Fruit fly (Drosophila melanogaster): ENCODE results near the gene tsg.

tsg gene

dm6 chrX:12028825-12029514, 40.2 kb upstream of the tsg start, which contains the start of gene Usp7 (continued):
- TF ChIP-seq fd96Cb (tag; optimal IDR thresholded peaks at IDR 0.05) (no peak), ERR (GFP tag; optimal IDR thresholded peaks at IDR 0.05) (no peak), CG3838 (GFP tag; optimal IDR thresholded peaks at IDR 0.05) (no peak), CG1233 (GFP tag; optimal IDR thresholded peaks at IDR 0.05) (no peak), Rx (GFP tag; IDR thresholded peaks at IDR 0.05) (peak; percentile 15; the same call in 1 of the 2 replicates), nerfin-2 (GFP tag; IDR thresholded peaks at IDR 0.05; ENCODE audit: partially characterized antibody) (peak; percentile 84), CG32767 (GFP tag; IDR thresholded peaks at IDR 0.05) (no peak), eve (GFP tag; optimal IDR thresholded peaks at IDR 0.05) (no peak), gem (tag; optimal IDR thresholded peaks at IDR 0.05) (no peak), CG2875 (GFP tag; optimal IDR thresholded peaks at IDR 0.05) (no peak), sens-2 (GFP tag; IDR thresholded peaks at IDR 0.05) (no peak), Fer3 (tag; optimal IDR thresholded peaks at IDR 0.05) (no peak), CG17186 (GFP tag; optimal IDR thresholded peaks at IDR 0.05) (peak; percentile 42), CG15479 (GFP tag; optimal IDR thresholded peaks at IDR 0.05) (no peak), sug (tag; optimal IDR thresholded peaks at IDR 0.05) (peak; percentile 13), dmrt11E (tag; optimal IDR thresholded peaks at IDR 0.05) (no peak), Ptx1 (GFP tag; IDR thresholded peaks at IDR 0.05) (no peak), CG13424 (tag; optimal IDR thresholded peaks at IDR 0.05) (no peak), tll (GFP tag; optimal IDR thresholded peaks at IDR 0.05) (no peak), CG15601 (tag; optimal IDR thresholded peaks at IDR 0.05) (peak; percentile 52), nau (GFP tag; optimal IDR thresholded peaks at IDR 0.05) (no peak), NFAT (GFP tag; IDR thresholded peaks at IDR 0.05) (no peak), gsb-n (tag; optimal IDR thresholded peaks at IDR 0.05) (no peak), Antp (GFP tag; optimal IDR thresholded peaks at IDR 0.05) (no peak), ATbp (GFP tag; optimal IDR thresholded peaks at IDR 0.05) (no peak), E2f2 (GFP tag; IDR thresholded peaks at IDR 0.05) (peak; percentile 73), CG8089 (GFP tag; optimal IDR thresholded peaks at IDR 0.05) (no peak), CG12299 (tag; optimal IDR thresholded peaks at IDR 0.05) (no peak), Max (GFP tag; optimal IDR thresholded peaks at IDR 0.05) (peak; percentile 17), BEAF-32 (GFP tag; optimal IDR thresholded peaks at IDR 0.05) (peak; percentile 91), CG18476 (GFP tag; optimal IDR thresholded peaks at IDR 0.05) (no peak), Rfx (GFP tag; IDR thresholded peaks at IDR 0.05) (peak; percentile 62), CG42726 (GFP tag; IDR thresholded peaks at IDR 0.05; ENCODE audit: partially characterized antibody) (peak; percentile 96), ftz-f1 (GFP tag; optimal IDR thresholded peaks at IDR 0.05) (no peak), CG11085 (GFP tag; IDR thresholded peaks at IDR 0.05) (peak; percentile 45; the same call in 1 of the 2 replicates), hth (optimal IDR thresholded peaks at IDR 0.05) (no peak), Sox100B (GFP tag; optimal IDR thresholded peaks at IDR 0.05) (no peak), Dbx (GFP tag; IDR thresholded peaks at IDR 0.05) (peak; percentile 58; the same call in 1 of the 3 replicates), CG2678 (tag; optimal IDR thresholded peaks at IDR 0.05) (no peak), CG6765 (GFP tag; optimal IDR thresholded peaks at IDR 0.05) (no peak), CG17612 (GFP tag; IDR thresholded peaks at IDR 0.05) (no peak), CG13775 (GFP tag; optimal IDR thresholded peaks at IDR 0.05) (no peak), CG7745 (tag; optimal IDR thresholded peaks at IDR 0.05) (no peak), crc (GFP tag; optimal IDR thresholded peaks at IDR 0.05) (no peak), sqz (GFP tag; optimal IDR thresholded peaks at IDR 0.05) (peak; percentile 11), maf-S (GFP tag; optimal IDR thresholded peaks at IDR 0.05) (peak; percentile 2), CG10267 (tag; optimal IDR thresholded peaks at IDR 0.05) (peak; percentile 50), CG10366 (GFP tag; IDR thresholded peaks at IDR 0.05) (no peak), ac (GFP tag; optimal IDR thresholded peaks at IDR 0.05) (no peak), Dad (GFP tag; optimal IDR thresholded peaks at IDR 0.05) (no peak)
